Fruit fly (Drosophila melanogaster): ENCODE data around the gene CG32625.
A peak's percentile ranks its signal among the peaks of the same experiment; 100 is the strongest.

The CG32625 gene

dm6 chrX:13756776-13757312 is at the start of gene CG32625, which contains the start of gene Rtc1:
Gene CG32625, minus strand, starts transcription at chrX:13756826.
Gene Rtc1, plus strand, starts transcription at chrX:13757179.
- peak; percentile 38 for TF ChIP-seq noc (tag; optimal IDR thresholded peaks at IDR 0.05)

dm6 chrX:13805554-13805953 is 48.9 kb upstream of the CG32625 start:
- no peak for TF ChIP-seq noc (tag; optimal IDR thresholded peaks at IDR 0.05)

dm6 chrX:13804398-13804797 is 47.8 kb upstream of the CG32625 start:
- peak; percentile 56 for TF ChIP-seq noc (tag; optimal IDR thresholded peaks at IDR 0.05)

dm6 chrX:13800680-13801079 is 44.1 kb upstream of the CG32625 start:
- no peak for TF ChIP-seq noc (tag; optimal IDR thresholded peaks at IDR 0.05)

dm6 chrX:13797538-13797937 is 40.9 kb upstream of the CG32625 start, which contains the start of gene CG10996:
Gene CG10996, minus strand, starts transcription at chrX:13797638.
- TF ChIP-seq noc (tag; optimal IDR thresholded peaks at IDR 0.05), result no peak

- no peak for TF ChIP-seq noc (tag; optimal IDR thresholded peaks at IDR 0.05)
These were observed 35.8 kb upstream of the CG32625 start for dm6 chrX:13792463-13792862.

- TF ChIP-seq noc (tag; optimal IDR thresholded peaks at IDR 0.05), result no peak
These were observed 34.4 kb upstream of the CG32625 start, which contains the start of gene CG10993 for dm6 chrX:13791011-13791410. Gene CG10993, minus strand, starts transcription at chrX:13791111.

- no peak for TF ChIP-seq noc (tag; optimal IDR thresholded peaks at IDR 0.05)
These were observed 32.5 kb upstream of the CG32625 start for dm6 chrX:13788973-13789682.

dm6 chrX:13787282-13787850 is 30.7 kb upstream of the CG32625 start:
- no peak for TF ChIP-seq noc (tag; optimal IDR thresholded peaks at IDR 0.05)

dm6 chrX:13786037-13786667 is 29.5 kb upstream of the CG32625 start:
- TF ChIP-seq noc (tag; optimal IDR thresholded peaks at IDR 0.05), result no peak

- TF ChIP-seq noc (tag; optimal IDR thresholded peaks at IDR 0.05), result peak; percentile 7
These were observed 27.6 kb upstream of the CG32625 start for dm6 chrX:13783958-13784907.

dm6 chrX:13783534-13783949 is 26.9 kb upstream of the CG32625 start, which contains the start of gene inaE:
Gene inaE, plus strand, starts transcription at chrX:13783714.
- TF ChIP-seq noc (tag; optimal IDR thresholded peaks at IDR 0.05), result peak; percentile 37

dm6 chrX:13781739-13782502 is 25.3 kb upstream of the CG32625 start, which contains the start of the genes CtsB and amrt:
Gene CtsB, minus strand, starts transcription at chrX:13782170.
Gene amrt, plus strand, starts transcription at chrX:13782459.
- TF ChIP-seq noc (tag; optimal IDR thresholded peaks at IDR 0.05), result peak; percentile 64

dm6 chrX:13779696-13780095 is 23.1 kb upstream of the CG32625 start:
- peak; percentile 22 for TF ChIP-seq noc (tag; optimal IDR thresholded peaks at IDR 0.05)
